Fruit fly (Drosophila melanogaster) whole organism, embryonic: ENCODE results near the gene CG7860.

Source experiments
- Aef1 ChIP-seq: fragments of 200-800 bp; sonication (Bioruptor generic); IDR thresholded peaks from 3 replicates; pipeline ENCODE4 v1.3.6; 2022; ENCODE audit warnings: missing biosample characterization, missing genetic modification characterization
- Blimp-1 ChIP-seq: fragments of 200-800 bp; sonication (Bioruptor generic); optimal IDR thresholded peaks from 3 replicates; lab custom pipeline; 2018; ENCODE audit warnings: missing biosample characterization, missing genetic modification characterization, mild to moderate bottlenecking, moderate library complexity, missing genetic modification reagents
- CG10462 ChIP-seq: fragments of 200-800 bp; sonication (Bioruptor generic); optimal IDR thresholded peaks from 2 replicates; lab custom pipeline; 2016; ENCODE audit warnings: missing biosample characterization, missing genetic modification characterization
- CG10543 ChIP-seq: fragments of 200-800 bp; sonication (Bioruptor generic); optimal IDR thresholded peaks from 3 replicates; lab custom pipeline; 2017; ENCODE audit warnings: missing biosample characterization, mild to moderate bottlenecking, missing genetic modification characterization, moderate library complexity
- CG10654 ChIP-seq: fragments of 200-800 bp; sonication (Bioruptor generic); optimal IDR thresholded peaks from 2 replicates; lab custom pipeline; 2016; ENCODE audit warnings: missing biosample characterization, missing genetic modification characterization
- CG14050 ChIP-seq: fragments of 200-800 bp; sonication (Bioruptor generic); IDR thresholded peaks from 3 replicates; pipeline ENCODE4 v1.3.6; 2022; ENCODE audit warnings: missing biosample characterization, missing genetic modification characterization
- CG16863 ChIP-seq: fragments of 200-800 bp; sonication (Bioruptor generic); optimal IDR thresholded peaks from 3 replicates; lab custom pipeline; 2016; ENCODE audit warnings: missing biosample characterization, missing genetic modification characterization
- CG32532 ChIP-seq: fragments of 200-800 bp; sonication (Bioruptor generic); IDR thresholded peaks from 2 replicates; pipeline ENCODE4 v1.3.6; 2022; ENCODE audit warnings: missing biosample characterization, missing genetic modification characterization
- CG3847 ChIP-seq: fragments of 200-800 bp; sonication (Bioruptor generic); IDR thresholded peaks from 2 replicates; pipeline ENCODE4 v1.3.6; 2022; ENCODE audit warnings: missing biosample characterization, missing genetic modification characterization
- CG5180 ChIP-seq: fragments of 200-800 bp; sonication (Bioruptor generic); optimal IDR thresholded peaks from 3 replicates; lab custom pipeline; 2017; ENCODE audit warnings: missing biosample characterization, missing genetic modification characterization, mild to moderate bottlenecking, moderate library complexity, missing genetic modification reagents
- CG6272 ChIP-seq: fragments of 200-800 bp; sonication (Bioruptor generic); IDR thresholded peaks from 2 replicates; pipeline ENCODE4 v1.3.6; 2022; ENCODE audit warnings: missing biosample characterization, missing genetic modification characterization
- CG8089 ChIP-seq: fragments of 200-800 bp; sonication (Bioruptor generic); optimal IDR thresholded peaks from 3 replicates; lab custom pipeline; 2016; ENCODE audit warnings: missing biosample characterization, missing genetic modification characterization
- CG8944 ChIP-seq: fragments of 200-800 bp; sonication (Bioruptor generic); optimal IDR thresholded peaks from 3 replicates; lab custom pipeline; 2016; ENCODE audit warnings: missing biosample characterization, missing genetic modification characterization
- CG9609 ChIP-seq: fragments of 200-800 bp; sonication (Bioruptor generic); optimal IDR thresholded peaks from 3 replicates; lab custom pipeline; 2016; ENCODE audit warnings: missing biosample characterization, missing genetic modification characterization
- CTCF ChIP-seq: fragments of 200-800 bp; sonication (Bioruptor generic); optimal IDR thresholded peaks from 2 replicates; lab custom pipeline; 2017; ENCODE audit warnings: missing biosample characterization, mild to moderate bottlenecking, missing genetic modification characterization, moderate library complexity
- Dll ChIP-seq: fragments of 200-800 bp; sonication (Bioruptor generic); IDR thresholded peaks from 4 replicates; pipeline ENCODE4 v1.3.6; 2022; ENCODE audit warnings: missing biosample characterization, missing genetic modification characterization; ENCODE audit not compliant: partially characterized antibody
- Fer3 ChIP-seq: fragments of 200-800 bp; sonication (Bioruptor generic); optimal IDR thresholded peaks from 2 replicates; lab custom pipeline; 2018; ENCODE audit warnings: missing biosample characterization, mild to moderate bottlenecking, missing genetic modification characterization, moderate library complexity
- H2.0 ChIP-seq: fragments of 200-800 bp; sonication (Bioruptor generic); IDR thresholded peaks from 2 replicates; pipeline ENCODE4 v1.3.6; 2022; ENCODE audit warnings: missing biosample characterization, missing genetic modification characterization
- HLH3B ChIP-seq: fragments of 200-800 bp; sonication (Bioruptor generic); IDR thresholded peaks from 2 replicates; pipeline ENCODE4 v1.3.6; 2022; ENCODE audit warnings: missing biosample characterization, missing genetic modification characterization
- HLH54F ChIP-seq: fragments of 200-800 bp; sonication (Bioruptor generic); optimal IDR thresholded peaks from 3 replicates; lab custom pipeline; 2016; ENCODE audit warnings: missing biosample characterization, missing genetic modification characterization
- Hmx ChIP-seq: fragments of 200-800 bp; sonication (Bioruptor generic); optimal IDR thresholded peaks from 2 replicates; lab custom pipeline; 2016; ENCODE audit warnings: missing biosample characterization, missing genetic modification characterization
- NK7.1 ChIP-seq: fragments of 200-800 bp; sonication (Bioruptor generic); optimal IDR thresholded peaks from 3 replicates; lab custom pipeline; 2016; ENCODE audit warnings: missing biosample characterization, missing genetic modification characterization
- NfI ChIP-seq: fragments of 200-800 bp; sonication (Bioruptor generic); optimal IDR thresholded peaks from 3 replicates; lab custom pipeline; 2018; ENCODE audit warnings: missing biosample characterization, mild to moderate bottlenecking, missing genetic modification characterization, moderate library complexity
- Six4 ChIP-seq: fragments of 200-800 bp; sonication (Bioruptor generic); optimal IDR thresholded peaks from 2 replicates; lab custom pipeline; 2016; ENCODE audit warnings: missing biosample characterization, missing genetic modification characterization
- Spps ChIP-seq: fragments of 200-800 bp; sonication (Bioruptor generic); optimal IDR thresholded peaks from 2 replicates; lab custom pipeline; 2018; ENCODE audit warnings: missing biosample characterization, mild to moderate bottlenecking, missing genetic modification characterization
- Tbp ChIP-seq: fragments of >200 bp; optimal IDR thresholded peaks from 2 replicates; lab custom pipeline; 2018; ENCODE audit warnings: missing biosample characterization, missing genetic modification characterization
- cas ChIP-seq: fragments of 200-800 bp; sonication (Bioruptor generic); IDR thresholded peaks from 2 replicates; pipeline ENCODE4 v1.3.6; 2022; ENCODE audit warnings: missing biosample characterization, missing genetic modification characterization
- cg ChIP-seq: fragments of 200-800 bp; sonication (Bioruptor generic); optimal IDR thresholded peaks from 3 replicates; lab custom pipeline; 2019; ENCODE audit warnings: missing biosample characterization, mild to moderate bottlenecking, missing genetic modification characterization, moderate library complexity
- ci ChIP-seq: fragments of 200-800 bp; sonication (Bioruptor generic); IDR thresholded peaks from 3 replicates; pipeline ENCODE4 v1.3.6; 2022; ENCODE audit warnings: missing biosample characterization, missing genetic modification characterization
- da ChIP-seq: fragments of 200-800 bp; sonication (Bioruptor generic); optimal IDR thresholded peaks from 2 replicates; lab custom pipeline; 2016; ENCODE audit warnings: missing biosample characterization, missing genetic modification characterization
- dan ChIP-seq: fragments of 200-800 bp; sonication (Bioruptor generic); IDR thresholded peaks from 2 replicates; pipeline ENCODE4 v1.3.6; 2022; ENCODE audit warnings: missing biosample characterization, missing genetic modification characterization
- eyg ChIP-seq: fragments of 200-800 bp; sonication (Bioruptor generic); optimal IDR thresholded peaks from 3 replicates; lab custom pipeline; 2016; ENCODE audit warnings: missing biosample characterization, missing genetic modification characterization
- ftz-f1 ChIP-seq: fragments of 200-800 bp; sonication (Bioruptor generic); optimal IDR thresholded peaks from 2 replicates; lab custom pipeline; 2016; ENCODE audit warnings: missing biosample characterization, missing genetic modification characterization
- gcm ChIP-seq: fragments of 200-800 bp; sonication (Bioruptor generic); optimal IDR thresholded peaks from 2 replicates; lab custom pipeline; 2019; ENCODE audit warnings: missing biosample characterization, mild to moderate bottlenecking, missing genetic modification characterization, moderate library complexity
- grn ChIP-seq: fragments of 200-800 bp; sonication (Bioruptor generic); optimal IDR thresholded peaks from 3 replicates; lab custom pipeline; 2017; ENCODE audit warnings: missing biosample characterization, missing genetic modification characterization
- hb ChIP-seq: fragments of 200-800 bp; sonication (Bioruptor generic); IDR thresholded peaks from 3 replicates; pipeline ENCODE4 v1.3.6; 2022; ENCODE audit warnings: missing biosample characterization, missing genetic modification characterization; ENCODE audit not compliant: partially characterized antibody
- ind ChIP-seq: fragments of 200-800 bp; sonication (Bioruptor generic); optimal IDR thresholded peaks from 3 replicates; lab custom pipeline; 2016; ENCODE audit warnings: missing biosample characterization, missing genetic modification characterization
- inv ChIP-seq: fragments of 200-800 bp; sonication (Bioruptor generic); IDR thresholded peaks from 2 replicates; pipeline ENCODE4 v1.3.6; 2022; ENCODE audit warnings: missing biosample characterization, missing genetic modification characterization; ENCODE audit not compliant: partially characterized antibody
- jumu ChIP-seq: fragments of 200-800 bp; sonication (Bioruptor generic); optimal IDR thresholded peaks from 3 replicates; lab custom pipeline; 2016; ENCODE audit warnings: missing biosample characterization, missing genetic modification characterization
- ken ChIP-seq: fragments of 200-800 bp; sonication (Bioruptor generic); IDR thresholded peaks from 3 replicates; pipeline ENCODE4 v1.3.6; 2022; ENCODE audit warnings: missing biosample characterization, missing genetic modification characterization
- maf-S ChIP-seq: fragments of 200-800 bp; sonication (Bioruptor generic); optimal IDR thresholded peaks from 2 replicates; lab custom pipeline; 2016; ENCODE audit warnings: missing biosample characterization, missing genetic modification characterization
- onecut ChIP-seq: fragments of 200-800 bp; sonication (Bioruptor generic); IDR thresholded peaks from 2 replicates; pipeline ENCODE4 v1.3.6; 2022; ENCODE audit warnings: missing biosample characterization, missing genetic modification characterization
- row ChIP-seq: fragments of 200-800 bp; sonication (Bioruptor generic); IDR thresholded peaks from 3 replicates; pipeline ENCODE4 v1.3.6; 2022; ENCODE audit warnings: missing biosample characterization, missing genetic modification characterization
- sd ChIP-seq: fragments of 200-800 bp; sonication (Bioruptor generic); optimal IDR thresholded peaks from 3 replicates; lab custom pipeline; 2018; ENCODE audit warnings: missing biosample characterization, mild to moderate bottlenecking, missing genetic modification characterization, moderate library complexity
- sim ChIP-seq: fragments of 200-800 bp; sonication (Bioruptor generic); IDR thresholded peaks from 2 replicates; pipeline ENCODE4 v1.3.6; 2022; ENCODE audit warnings: missing biosample characterization, missing genetic modification characterization
- slou ChIP-seq: fragments of 200-800 bp; sonication (Bioruptor generic); optimal IDR thresholded peaks from 3 replicates; lab custom pipeline; 2016; ENCODE audit warnings: missing biosample characterization, missing genetic modification characterization
- sr ChIP-seq: fragments of 200-800 bp; sonication (Bioruptor generic); IDR thresholded peaks from 3 replicates; pipeline ENCODE4 v1.3.6; 2022; ENCODE audit warnings: missing biosample characterization, missing genetic modification characterization
- tgo ChIP-seq: fragments of 200-800 bp; sonication (Bioruptor generic); IDR thresholded peaks from 3 replicates; pipeline ENCODE4 v1.3.6; 2022; ENCODE audit warnings: missing biosample characterization, missing genetic modification characterization
- tin ChIP-seq: fragments of 200-800 bp; sonication (Bioruptor generic); optimal IDR thresholded peaks from 3 replicates; lab custom pipeline; 2016; ENCODE audit warnings: missing biosample characterization, missing genetic modification characterization
- tna ChIP-seq: fragments of 200-800 bp; sonication (Bioruptor generic); IDR thresholded peaks from 2 replicates; pipeline ENCODE4 v1.3.6; 2022; ENCODE audit warnings: missing biosample characterization, missing genetic modification characterization; ENCODE audit not compliant: partially characterized antibody
- twi ChIP-seq: fragments of 200-800 bp; optimal IDR thresholded peaks from 2 replicates; lab custom pipeline; 2019; ENCODE audit warnings: missing biosample characterization, mild to moderate bottlenecking, missing genetic modification characterization, moderate library complexity
- zen2 ChIP-seq: fragments of 200-800 bp; sonication (Bioruptor generic); IDR thresholded peaks from 3 replicates; pipeline ENCODE4 v1.3.6; 2022; ENCODE audit warnings: missing biosample characterization, missing genetic modification characterization; ENCODE audit not compliant: partially characterized antibody

CG7860 gene

dm6 chrX:15554256-15554678 is 14.5 kb upstream of the CG7860 start, which contains the start of gene Ac13E (continued):
- TF ChIP-seq sd (tag; lab: Kevin White, UChicago), result peak; percentile 69
- peak; percentile 34 for TF ChIP-seq grn (GFP tag; lab: Kevin White, UChicago)
- peak; percentile 87 for TF ChIP-seq CG32532
- peak; percentile 80 for TF ChIP-seq jumu (GFP tag; lab: Kevin White, UChicago)
- TF ChIP-seq sr, result no peak; the same call in 2 of the 3 replicates
- 0 out of 2 replicates have a peak, but pooled peaks have one; percentile 46 for TF ChIP-seq tna
- TF ChIP-seq CG3847 (GFP tag; lab: Robert Waterston, UW), result peak; percentile 86
- TF ChIP-seq onecut (GFP tag; lab: Robert Waterston, UW), result peak; percentile 80
- peak; percentile 85 for TF ChIP-seq CG6272
- peak; percentile 56 for TF ChIP-seq CTCF
- TF ChIP-seq twi (tag; lab: Kevin White, UChicago), result peak; percentile 77
- peak; percentile 78 for TF ChIP-seq slou (GFP tag; lab: Kevin White, UChicago)
- peak; percentile 85 for TF ChIP-seq Fer3
- peak; percentile 71 for TF ChIP-seq maf-S (GFP tag; lab: Kevin White, UChicago)
- peak; percentile 43 for TF ChIP-seq NK7.1
- TF ChIP-seq tgo (GFP tag; lab: Robert Waterston, UW), result peak; percentile 90
- peak; percentile 60 for TF ChIP-seq cas (GFP tag; lab: Robert Waterston, UW)
- TF ChIP-seq ind (GFP tag; lab: Kevin White, UChicago), result peak; percentile 88
- peak; percentile 18 for TF ChIP-seq eyg (GFP tag; lab: Kevin White, UChicago)
- TF ChIP-seq CG5180 (GFP tag; lab: Kevin White, UChicago), result peak; percentile 100
- peak; percentile 71 for TF ChIP-seq CG8089 (GFP tag; lab: Kevin White, UChicago)
- peak; percentile 47 for TF ChIP-seq da (GFP tag; lab: Kevin White, UChicago)
- TF ChIP-seq CG14050 (GFP tag; lab: Robert Waterston, UW), result peak; percentile 80
- TF ChIP-seq Six4 (GFP tag; lab: Kevin White, UChicago), result peak; percentile 85
- peak; percentile 61 for TF ChIP-seq inv (GFP tag; lab: Robert Waterston, UW)
- TF ChIP-seq Dll (GFP tag; lab: Robert Waterston, UW), result peak; percentile 63; the same call in 1 of the 4 replicates
- TF ChIP-seq HLH54F (GFP tag; lab: Kevin White, UChicago), result peak; percentile 85
- peak; percentile 93 for TF ChIP-seq CG10543 (GFP tag; lab: Kevin White, UChicago)
- TF ChIP-seq CG16863 (GFP tag; lab: Kevin White, UChicago), result peak; percentile 82
- peak; percentile 82 for TF ChIP-seq H2.0 (GFP tag; lab: Robert Waterston, UW)
- no peak for TF ChIP-seq dan (GFP tag; lab: Robert Waterston, UW)
- TF ChIP-seq ci, result peak; percentile 86
- TF ChIP-seq hb (GFP tag; lab: Robert Waterston, UW), result peak; percentile 80; the same call in 2 of the 3 replicates
- TF ChIP-seq CG9609 (GFP tag; lab: Kevin White, UChicago), result peak; percentile 68
- TF ChIP-seq Blimp-1 (GFP tag; lab: Kevin White, UChicago), result peak; percentile 81
- no peak for TF ChIP-seq Tbp
- no peak for TF ChIP-seq zen2 (GFP tag; lab: Robert Waterston, UW)
- peak; percentile 59 for TF ChIP-seq ftz-f1 (GFP tag; lab: Kevin White, UChicago)
- peak; percentile 79 for TF ChIP-seq CG10462
- peak; percentile 88 for TF ChIP-seq NfI (GFP tag; lab: Kevin White, UChicago)
- TF ChIP-seq cg (GFP tag; lab: Kevin White, UChicago), result no peak
- peak; percentile 80 for TF ChIP-seq ken (GFP tag; lab: Robert Waterston, UW)
- TF ChIP-seq Spps (tag; lab: Kevin White, UChicago), result peak; percentile 83
- peak; percentile 80 for TF ChIP-seq gcm (GFP tag; lab: Kevin White, UChicago)
- peak; percentile 91 for TF ChIP-seq tin (GFP tag; lab: Kevin White, UChicago)
- TF ChIP-seq CG8944 (GFP tag; lab: Kevin White, UChicago), result peak; percentile 72
- TF ChIP-seq row (GFP tag; lab: Robert Waterston, UW), result peak; percentile 98
- peak; percentile 85 for TF ChIP-seq HLH3B (GFP tag; lab: Robert Waterston, UW)
- peak; percentile 75 for TF ChIP-seq sim (GFP tag; lab: Robert Waterston, UW)
- peak; percentile 60 for TF ChIP-seq Hmx (GFP tag; lab: Kevin White, UChicago)
- peak; percentile 77 for TF ChIP-seq CG10654 (GFP tag; lab: Kevin White, UChicago)
- TF ChIP-seq Aef1, result peak; percentile 74; the same call in 2 of the 3 replicates
